Fruit fly (Drosophila melanogaster) whole organism, embryonic: ENCODE data around the gene CG31627.

Experiments used
- Abd-B ChIP-seq: fragments of 200-800 bp; sonication (Bioruptor generic); optimal IDR thresholded peaks from 2 replicates; lab custom pipeline; 2018; ENCODE audit warnings: missing biosample characterization, mild to moderate bottlenecking, missing genetic modification characterization, moderate library complexity
- Asciz ChIP-seq: fragments of 200-800 bp; sonication (Bioruptor generic); optimal IDR thresholded peaks from 2 replicates; lab custom pipeline; 2017; ENCODE audit warnings: missing biosample characterization, mild to moderate bottlenecking, missing genetic modification characterization, missing genetic modification reagents
- Bgb ChIP-seq: fragments of 200-800 bp; sonication (Bioruptor generic); IDR thresholded peaks from 2 replicates; pipeline ENCODE4 v1.3.6; 2022; ENCODE audit warnings: missing biosample characterization, missing genetic modification characterization; ENCODE audit not compliant: partially characterized antibody
- CG1024 ChIP-seq: fragments of 200-800 bp; sonication (Bioruptor generic); IDR thresholded peaks from 2 replicates; pipeline ENCODE4 v1.3.6; 2022; ENCODE audit warnings: missing biosample characterization, missing genetic modification characterization
- CG10274 ChIP-seq: fragments of 200-800 bp; sonication (Bioruptor generic); optimal IDR thresholded peaks from 3 replicates; lab custom pipeline; 2017; ENCODE audit warnings: missing biosample characterization, mild to moderate bottlenecking, missing genetic modification characterization
- CG12744 ChIP-seq: fragments of 200-800 bp; sonication (Bioruptor generic); optimal IDR thresholded peaks from 2 replicates; lab custom pipeline; 2016; ENCODE audit warnings: missing biosample characterization, missing genetic modification characterization
- CG12942 ChIP-seq: fragments of 200-800 bp; sonication (Bioruptor generic); optimal IDR thresholded peaks from 3 replicates; lab custom pipeline; 2016; ENCODE audit warnings: missing biosample characterization, missing genetic modification characterization
- CG14667 ChIP-seq: fragments of 200-800 bp; sonication (Bioruptor generic); IDR thresholded peaks from 2 replicates; pipeline ENCODE4 v1.3.6; 2022; ENCODE audit warnings: missing biosample characterization, missing genetic modification characterization
- CG15011 ChIP-seq: fragments of 200-800 bp; sonication (Bioruptor generic); optimal IDR thresholded peaks from 3 replicates; lab custom pipeline; 2018; ENCODE audit warnings: missing biosample characterization, mild to moderate bottlenecking, missing genetic modification characterization
- CG1529 ChIP-seq: fragments of 200-800 bp; sonication (Bioruptor generic); optimal IDR thresholded peaks from 3 replicates; lab custom pipeline; 2018; ENCODE audit warnings: missing biosample characterization, missing genetic modification characterization
- CG1602 ChIP-seq: fragments of 200-800 bp; sonication (Bioruptor generic); optimal IDR thresholded peaks from 3 replicates; lab custom pipeline; 2016; ENCODE audit warnings: missing biosample characterization, missing genetic modification characterization
- CG1603 ChIP-seq: fragments of 200-800 bp; sonication (Bioruptor generic); optimal IDR thresholded peaks from 2 replicates; lab custom pipeline; 2019; ENCODE audit warnings: missing biosample characterization, mild to moderate bottlenecking, missing genetic modification characterization, moderate library complexity
- CG16815 ChIP-seq: fragments of 200-800 bp; sonication (Bioruptor generic); optimal IDR thresholded peaks from 3 replicates; lab custom pipeline; 2017; ENCODE audit warnings: missing biosample characterization, mild to moderate bottlenecking, missing genetic modification characterization
- CG16863 ChIP-seq: fragments of 200-800 bp; sonication (Bioruptor generic); optimal IDR thresholded peaks from 3 replicates; lab custom pipeline; 2016; ENCODE audit warnings: missing biosample characterization, missing genetic modification characterization
- CG17829 ChIP-seq: fragments of 200-800 bp; optimal IDR thresholded peaks from 2 replicates; lab custom pipeline; 2019; ENCODE audit warnings: missing biosample characterization, mild to moderate bottlenecking, missing genetic modification characterization, moderate library complexity
- CG1792 ChIP-seq: fragments of 200-800 bp; sonication (Bioruptor generic); optimal IDR thresholded peaks from 2 replicates; lab custom pipeline; 2016; ENCODE audit warnings: missing biosample characterization, missing genetic modification characterization
- CG1832 ChIP-seq: fragments of 200-800 bp; sonication (Bioruptor generic); optimal IDR thresholded peaks from 2 replicates; lab custom pipeline; 2017; ENCODE audit warnings: missing biosample characterization, mild to moderate bottlenecking, missing genetic modification characterization, inconsistent platforms
- CG3065 ChIP-seq: fragments of 200-800 bp; sonication (Bioruptor generic); optimal IDR thresholded peaks from 2 replicates; lab custom pipeline; 2016; ENCODE audit warnings: missing biosample characterization, missing genetic modification characterization
- CG3847 ChIP-seq: fragments of 200-800 bp; sonication (Bioruptor generic); IDR thresholded peaks from 2 replicates; pipeline ENCODE4 v1.3.6; 2022; ENCODE audit warnings: missing biosample characterization, missing genetic modification characterization
- CG8290 ChIP-seq, 3 experiments: fragments of 200-800 bp; sonication (Bioruptor generic); optimal IDR thresholded peaks; 2 replicates each; lab custom pipeline; 2016 to 2019; ENCODE audit warnings: missing biosample characterization in 3 of 3, missing genetic modification characterization in 3 of 3, mild to moderate bottlenecking in 2 of 3, moderate library complexity in 1 of 3
- CG8765 ChIP-seq: fragments of 200-800 bp; sonication (Bioruptor generic); IDR thresholded peaks from 2 replicates; pipeline ENCODE4 v1.3.6; 2022; ENCODE audit warnings: missing biosample characterization, missing genetic modification characterization
- CG9727 ChIP-seq: fragments of 200-800 bp; sonication (Bioruptor generic); optimal IDR thresholded peaks from 3 replicates; lab custom pipeline; 2017; ENCODE audit warnings: missing biosample characterization, mild to moderate bottlenecking, missing genetic modification characterization
- CG9797 ChIP-seq: fragments of 200-800 bp; sonication (Bioruptor generic); optimal IDR thresholded peaks from 3 replicates; lab custom pipeline; 2018; ENCODE audit warnings: missing biosample characterization, mild to moderate bottlenecking, missing genetic modification characterization
- Ets65A ChIP-seq: fragments of 200-800 bp; sonication (Bioruptor generic); peaks from one replicate; lab custom pipeline; 2016; ENCODE audit warnings: missing biosample characterization, missing genetic modification characterization
- HLHmδ ChIP-seq: fragments of 200-800 bp; sonication (Bioruptor generic); optimal IDR thresholded peaks from 2 replicates; lab custom pipeline; 2018; ENCODE audit warnings: missing biosample characterization, mild to moderate bottlenecking, missing genetic modification characterization, moderate library complexity
- Hr51 ChIP-seq, 2 experiments: fragments of 200-800 bp; sonication (Bioruptor generic); optimal IDR thresholded peaks; 2 replicates in 1 of 2; 3 replicates in 1 of 2; lab custom pipeline; 2016 to 2018; ENCODE audit warnings: missing biosample characterization in 2 of 2, missing genetic modification characterization in 2 of 2, mild to moderate bottlenecking in 1 of 2, moderate library complexity in 1 of 2
- Jarid2 ChIP-seq: fragments of 200-800 bp; sonication (Bioruptor generic); optimal IDR thresholded peaks from 3 replicates; lab custom pipeline; 2017; ENCODE audit warnings: mild to moderate bottlenecking, missing biosample characterization, missing genetic modification reagents, missing genetic modification characterization
- Lpt ChIP-seq: fragments of >200 bp; optimal IDR thresholded peaks from 2 replicates; lab custom pipeline; 2018; ENCODE audit warnings: missing biosample characterization, missing genetic modification characterization
- PHDP ChIP-seq: fragments of 200-800 bp; sonication (Bioruptor generic); optimal IDR thresholded peaks from 3 replicates; lab custom pipeline; 2018; ENCODE audit warnings: missing biosample characterization, mild to moderate bottlenecking, missing genetic modification characterization, moderate library complexity
- Scr ChIP-seq: fragments of 200-800 bp; sonication (Bioruptor generic); IDR thresholded peaks from 2 replicates; pipeline ENCODE4 v1.3.6; 2022; ENCODE audit warnings: missing biosample characterization, missing genetic modification characterization; ENCODE audit not compliant: partially characterized antibody
- Stat92E ChIP-seq, 3 experiments: fragments of >200 bp in 2 of 3; fragments of 200-800 bp in 1 of 3; sonication (Bioruptor generic) in 1 of 3; optimal IDR thresholded peaks; 2 replicates each; lab custom pipeline; 2017 to 2019; ENCODE audit warnings: missing biosample characterization in 3 of 3, missing genetic modification characterization in 3 of 3, mild to moderate bottlenecking in 1 of 3, moderate library complexity in 1 of 3
- crc ChIP-seq: fragments of 200-800 bp; sonication (Bioruptor generic); optimal IDR thresholded peaks from 2 replicates; lab custom pipeline; 2016; ENCODE audit warnings: missing biosample characterization, missing genetic modification characterization
- crp ChIP-seq, 2 experiments: fragments of 200-800 bp; sonication (Bioruptor generic); optimal IDR thresholded peaks; 2 replicates in 1 of 2; 3 replicates in 1 of 2; lab custom pipeline; 2017; ENCODE audit warnings: missing biosample characterization in 2 of 2, missing genetic modification characterization in 2 of 2, mild to moderate bottlenecking in 1 of 2, moderate library complexity in 1 of 2
- dm ChIP-seq: fragments of 200-800 bp; sonication (Bioruptor generic); optimal IDR thresholded peaks from 3 replicates; lab custom pipeline; 2016; ENCODE audit warnings: missing biosample characterization, missing genetic modification characterization
- eve ChIP-seq, 2 experiments: fragments of >200 bp; optimal IDR thresholded peaks; 2 replicates each; lab custom pipeline; 2017; ENCODE audit warnings: missing biosample characterization in 2 of 2, missing genetic modification characterization in 2 of 2
- exex ChIP-seq: fragments of 200-800 bp; sonication (Bioruptor generic); optimal IDR thresholded peaks from 4 replicates; lab custom pipeline; 2018; ENCODE audit warnings: missing biosample characterization, mild to moderate bottlenecking, missing genetic modification characterization, moderate library complexity
- grn ChIP-seq: fragments of 200-800 bp; sonication (Bioruptor generic); optimal IDR thresholded peaks from 3 replicates; lab custom pipeline; 2017; ENCODE audit warnings: missing biosample characterization, missing genetic modification characterization
- ham ChIP-seq: fragments of 200-800 bp; sonication (Bioruptor generic); IDR thresholded peaks from 2 replicates; pipeline ENCODE4 v1.3.6; 2022; ENCODE audit warnings: missing biosample characterization, missing genetic modification characterization
- insv ChIP-seq, 2 experiments: fragments of 200-800 bp; sonication (Bioruptor generic); optimal IDR thresholded peaks; 3 replicates each; lab custom pipeline; 2016 to 2018; ENCODE audit warnings: missing biosample characterization in 2 of 2, missing genetic modification characterization in 2 of 2
- nau ChIP-seq: fragments of 200-800 bp; sonication (Bioruptor generic); optimal IDR thresholded peaks from 3 replicates; lab custom pipeline; 2017; ENCODE audit warnings: missing biosample characterization, mild to moderate bottlenecking, missing genetic modification characterization, missing genetic modification reagents
- nerfin-2 ChIP-seq: fragments of 200-800 bp; sonication (Bioruptor generic); IDR thresholded peaks from 2 replicates; pipeline ENCODE4 v1.3.6; 2022; ENCODE audit warnings: missing biosample characterization, missing genetic modification characterization; ENCODE audit not compliant: partially characterized antibody
- pb ChIP-seq: fragments of 200-800 bp; sonication (Bioruptor generic); optimal IDR thresholded peaks from 3 replicates; lab custom pipeline; 2016; ENCODE audit warnings: missing biosample characterization, missing genetic modification characterization
- psq ChIP-seq: fragments of 200-800 bp; sonication (Bioruptor generic); optimal IDR thresholded peaks from 2 replicates; lab custom pipeline; 2017; ENCODE audit warnings: missing biosample characterization, missing genetic modification characterization
- repo ChIP-seq: fragments of 200-800 bp; sonication (Bioruptor generic); optimal IDR thresholded peaks from 2 replicates; lab custom pipeline; 2016; ENCODE audit warnings: missing biosample characterization, missing genetic modification characterization
- sd ChIP-seq: fragments of 200-800 bp; sonication (Bioruptor generic); optimal IDR thresholded peaks from 3 replicates; lab custom pipeline; 2018; ENCODE audit warnings: missing biosample characterization, mild to moderate bottlenecking, missing genetic modification characterization, moderate library complexity
- sens-2 ChIP-seq: fragments of 200-800 bp; sonication (Bioruptor generic); IDR thresholded peaks from 2 replicates; pipeline ENCODE4 v1.3.6; 2022; ENCODE audit warnings: missing biosample characterization, missing genetic modification characterization
- tio ChIP-seq: fragments of 200-800 bp; sonication (Bioruptor generic); optimal IDR thresholded peaks from 2 replicates; lab custom pipeline; 2017; ENCODE audit warnings: missing biosample characterization, missing genetic modification characterization, inconsistent platforms
- tx ChIP-seq: fragments of 200-800 bp; sonication (Bioruptor generic); optimal IDR thresholded peaks from 2 replicates; lab custom pipeline; 2016; ENCODE audit warnings: missing biosample characterization, missing genetic modification characterization
- vfl ChIP-seq: fragments of 200-800 bp; sonication (Bioruptor generic); optimal IDR thresholded peaks from 2 replicates; lab custom pipeline; 2016; ENCODE audit warnings: missing biosample characterization, missing genetic modification characterization
- wdn ChIP-seq: fragments of 200-800 bp; sonication (Bioruptor generic); IDR thresholded peaks from 2 replicates; pipeline ENCODE4 v1.3.6; 2022; ENCODE audit warnings: missing biosample characterization, missing genetic modification characterization

Gene CG31627

DNA sequence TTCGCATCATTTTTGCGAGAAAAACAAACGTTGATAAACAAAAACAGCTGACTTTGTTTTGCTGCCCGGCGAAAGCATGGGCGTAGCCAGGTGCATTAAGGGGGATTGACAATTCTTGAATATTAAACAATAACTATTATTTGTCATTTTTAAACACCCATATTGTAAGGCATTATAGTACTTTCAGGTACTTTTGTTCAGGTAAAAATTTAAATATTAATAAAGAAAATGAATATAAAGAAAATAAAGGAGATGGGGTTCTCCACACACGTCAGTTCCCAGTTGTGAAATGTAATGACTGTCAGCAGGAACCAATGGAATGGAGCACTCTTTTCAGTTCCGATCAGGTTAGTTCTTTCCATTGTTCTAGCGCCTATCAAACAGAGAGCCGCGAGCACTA is 14.5 kb upstream of the CG31627 start, which contains the start of the genes Coq3 and Pld3 (continued):
- TF ChIP-seq CG1603 (tag; lab: Kevin White, UChicago): peak; percentile 75
- TF ChIP-seq insv (GFP tag; optimal IDR thresholded peaks at IDR 0.05; lab: Kevin White, UChicago): peak in 1 of 2 experiments; percentile 28
- peak; percentile 81 for TF ChIP-seq sens-2 (GFP tag; lab: Robert Waterston, UW)
- no peak for TF ChIP-seq grn (GFP tag; lab: Kevin White, UChicago)
- no peak for TF ChIP-seq psq
- TF ChIP-seq CG1792 (GFP tag; lab: Kevin White, UChicago): peak; percentile 43
- no peak for TF ChIP-seq CG9797 (GFP tag; lab: Kevin White, UChicago)
- peak; percentile 74 for TF ChIP-seq vfl (GFP tag; lab: Kevin White, UChicago)
- no peak for TF ChIP-seq CG1832 (GFP tag; lab: Kevin White, UChicago)
- TF ChIP-seq CG1602 (GFP tag; lab: Kevin White, UChicago): peak; percentile 72
- no peak for TF ChIP-seq Jarid2 (GFP tag; lab: Kevin White, UChicago)
- no peak for TF ChIP-seq eve (GFP tag; optimal IDR thresholded peaks at IDR 0.05; lab: Kevin White, UChicago)
- peak; percentile 60 for TF ChIP-seq Abd-B
- peak; percentile 52 for TF ChIP-seq CG3065 (GFP tag; lab: Kevin White, UChicago)
- TF ChIP-seq crp (GFP tag; optimal IDR thresholded peaks at IDR 0.05; lab: Kevin White, UChicago): peak; percentile 41 to 86
- TF ChIP-seq nau (GFP tag; lab: Kevin White, UChicago): no peak
- TF ChIP-seq PHDP (tag; lab: Kevin White, UChicago): peak; percentile 86
- TF ChIP-seq CG15011 (GFP tag; lab: Kevin White, UChicago): no peak
- peak; percentile 58 for TF ChIP-seq exex
- TF ChIP-seq pb (GFP tag; lab: Kevin White, UChicago): no peak
- TF ChIP-seq Stat92E (GFP tag; optimal IDR thresholded peaks at IDR 0.05; lab: Kevin White, UChicago): no peak
- peak; percentile 69 for TF ChIP-seq CG12942
- peak; percentile 54 for TF ChIP-seq CG16863
- TF ChIP-seq Ets65A: peak; percentile 95
- TF ChIP-seq CG8765: peak; percentile 59; the same call in 1 of the 2 replicates
- TF ChIP-seq CG1529 (GFP tag; lab: Kevin White, UChicago): peak; percentile 65
- no peak for TF ChIP-seq sd
- TF ChIP-seq tio: peak; percentile 77
- TF ChIP-seq HLHmδ (GFP tag; lab: Kevin White, UChicago): no peak
- peak; percentile 69 to 82 for TF ChIP-seq Hr51 (GFP tag; optimal IDR thresholded peaks at IDR 0.05; lab: Kevin White, UChicago)
- peak; percentile 63 for TF ChIP-seq CG12744 (GFP tag; lab: Kevin White, UChicago)
- TF ChIP-seq repo (GFP tag; lab: Kevin White, UChicago): peak; percentile 49
- TF ChIP-seq CG9727: peak; percentile 77
- TF ChIP-seq Scr: no peak
- TF ChIP-seq Lpt: no peak
- TF ChIP-seq CG16815: peak; percentile 73
- TF ChIP-seq dm (GFP tag; lab: Kevin White, UChicago): no peak
- TF ChIP-seq CG8290 (GFP tag; optimal IDR thresholded peaks at IDR 0.05; lab: Kevin White, UChicago): peak; percentile 72
- peak in 1 of 2 experiments; percentile 90 for TF ChIP-seq CG8290 (tag; optimal IDR thresholded peaks at IDR 0.05; lab: Kevin White, UChicago)
- peak; percentile 62 for TF ChIP-seq tx
- TF ChIP-seq crc (GFP tag; lab: Kevin White, UChicago): peak; percentile 38
- peak; percentile 50 for TF ChIP-seq wdn (GFP tag; lab: Robert Waterston, UW)
- peak; percentile 80 for TF ChIP-seq Asciz
- peak; percentile 69 for TF ChIP-seq CG14667
- no peak for TF ChIP-seq ham (GFP tag; lab: Robert Waterston, UW)
- peak; percentile 88 for TF ChIP-seq CG17829 (tag; lab: Kevin White, UChicago)
- TF ChIP-seq Bgb (GFP tag; lab: Robert Waterston, UW): no peak
- peak; percentile 37 for TF ChIP-seq CG10274 (GFP tag; lab: Kevin White, UChicago)
- TF ChIP-seq CG1024 (GFP tag; lab: Robert Waterston, UW): peak; percentile 67
- no peak for TF ChIP-seq nerfin-2 (GFP tag; lab: Robert Waterston, UW)
- peak; percentile 65 for TF ChIP-seq CG3847 (GFP tag; lab: Robert Waterston, UW)
